Worm (Caenorhabditis elegans): ENCODE measurements around the gene Y43B11AL.1.

Y43B11AL.1 gene

DNA sequence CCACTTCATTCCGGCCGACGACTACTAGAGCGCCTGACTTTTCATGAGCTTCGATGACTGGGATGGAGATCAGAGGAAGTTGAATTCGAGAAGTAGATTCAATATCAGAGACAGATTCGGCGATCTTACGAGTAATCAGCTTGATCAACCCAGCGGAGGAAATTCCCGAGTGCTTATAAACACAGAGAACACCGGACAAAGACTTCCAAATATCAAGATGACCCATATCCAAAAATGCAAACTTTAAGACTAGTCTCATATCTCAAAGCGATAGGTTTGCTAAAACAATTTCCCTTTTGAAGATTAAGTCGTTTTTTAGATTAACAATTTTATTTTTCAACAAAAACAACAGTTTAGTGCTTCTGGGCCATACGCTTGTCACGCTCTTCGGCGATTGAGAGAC lies 18.3 kb downstream of the Y43B11AL.1 start, which contains the start of gene Y43B11AR.3 (continued):
- TF ChIP-seq fos-1 (tag; optimal IDR thresholded peaks at IDR 0.05): peak; percentile 44

DNA sequence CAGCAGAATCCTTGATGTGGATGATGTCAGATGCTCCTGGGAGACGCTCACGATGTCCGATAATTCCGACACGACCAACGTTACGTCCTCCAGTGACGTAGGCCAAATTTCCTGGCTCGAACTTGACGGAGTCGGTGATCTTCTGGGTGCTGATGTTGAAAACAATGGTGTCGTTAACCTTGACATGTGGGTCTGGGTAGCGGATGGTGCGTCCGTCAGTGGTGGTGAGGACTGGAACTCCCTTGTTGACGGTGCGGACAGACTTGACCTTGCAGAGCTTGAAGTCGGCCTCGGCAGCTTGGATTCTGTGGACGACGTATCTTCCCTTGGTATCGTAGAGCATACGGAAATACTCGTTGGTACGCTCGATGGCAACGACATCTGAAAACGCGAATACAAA lies 18.9 kb downstream of the Y43B11AL.1 start:
- no peak for TF ChIP-seq efl-3 (GFP tag; optimal IDR thresholded peaks at IDR 0.05)
- TF ChIP-seq sox-4 (tag; optimal IDR thresholded peaks at IDR 0.05): no peak
- TF ChIP-seq unc-30 (tag; optimal IDR thresholded peaks at IDR 0.05): no peak
- no peak for TF ChIP-seq nhr-71 (tag; optimal IDR thresholded peaks at IDR 0.05)
- TF ChIP-seq unc-62 (GFP tag; optimal IDR thresholded peaks at IDR 0.05): no peak
- TF ChIP-seq dpl-1 (GFP tag; optimal IDR thresholded peaks at IDR 0.05): no peak
- TF ChIP-seq irx-1 (tag; optimal IDR thresholded peaks at IDR 0.05): no peak
- TF ChIP-seq vab-15 (tag; optimal IDR thresholded peaks at IDR 0.05): no peak
- TF ChIP-seq blmp-1 (tag; optimal IDR thresholded peaks at IDR 0.05): no peak
- no peak for TF ChIP-seq nhr-85 (tag)
- TF ChIP-seq lir-3 (tag; optimal IDR thresholded peaks at IDR 0.05; ENCODE audit: poor library complexity): no peak
- TF ChIP-seq mef-2 (tag; optimal IDR thresholded peaks at IDR 0.05): no peak

DNA sequence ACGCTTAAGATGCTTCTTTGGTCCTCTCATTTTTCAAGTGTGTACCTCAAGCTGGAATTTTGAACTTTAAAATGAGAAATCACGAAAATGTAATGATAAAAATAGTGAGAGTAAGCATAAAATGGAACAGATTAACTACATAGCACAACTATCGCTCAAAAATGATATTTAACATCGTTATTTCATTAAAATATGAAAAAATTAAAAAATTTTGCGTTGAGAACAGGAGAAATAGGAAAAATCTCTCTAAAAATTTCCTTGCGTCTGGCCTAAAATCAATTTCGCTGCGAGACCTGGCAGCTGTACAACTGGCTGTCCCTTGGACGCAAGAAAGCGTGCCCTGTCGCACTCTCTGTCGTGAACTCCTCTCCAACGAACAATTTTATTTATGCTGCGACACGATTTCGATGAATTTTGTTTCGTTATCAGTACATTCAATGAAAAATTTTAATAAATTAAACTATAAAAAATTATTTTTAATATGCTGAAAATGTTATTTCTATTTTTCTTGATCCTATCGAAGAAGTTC lies 19.6 kb downstream of the Y43B11AL.1 start, which contains the start of gene rps-4:
rps-4 (minus strand) TSS at position 51 of the 529 bp plus-strand sequence.
- TF ChIP-seq ceh-82 (tag; optimal IDR thresholded peaks at IDR 0.05) (peak; percentile 74 to 95 (median 74)), fos-1 (tag; optimal IDR thresholded peaks at IDR 0.05) (peak; percentile 61), nhr-71 (tag; optimal IDR thresholded peaks at IDR 0.05) (peak; percentile 95), lin-13 (GFP tag; optimal IDR thresholded peaks at IDR 0.05) (peak; percentile 86), nhr-20 (tag; optimal IDR thresholded peaks at IDR 0.05) (peak; percentile 93), hlh-17 (GFP tag; optimal IDR thresholded peaks at IDR 0.05; ENCODE audit: borderline replicate concordance) (no peak), swsn-7 (tag; optimal IDR thresholded peaks at IDR 0.05) (peak; percentile 91), nhr-11 (tag; optimal IDR thresholded peaks at IDR 0.05) (peak; percentile 65), rnt-1 (tag; optimal IDR thresholded peaks at IDR 0.05) (peak; percentile 94), hpl-2 (GFP tag; optimal IDR thresholded peaks at IDR 0.05) (peak; percentile 85), C34B4.2 (tag; optimal IDR thresholded peaks at IDR 0.05) (no peak), tbx-2 (tag; optimal IDR thresholded peaks at IDR 0.05) (peak; percentile 92), alr-1 (tag; optimal IDR thresholded peaks at IDR 0.05; ENCODE audit: borderline replicate concordance) (no peak), dsc-1 (tag; optimal IDR thresholded peaks at IDR 0.05) (peak; percentile 80), lir-3 (tag; optimal IDR thresholded peaks at IDR 0.05; ENCODE audit: poor library complexity) (peak; percentile 74), aha-1 (tag; optimal IDR thresholded peaks at IDR 0.05) (no peak), zip-4 (GFP tag; optimal IDR thresholded peaks at IDR 0.05) (peak; percentile 45), C04F5.9 (tag; optimal IDR thresholded peaks at IDR 0.05) (peak; percentile 62), aly-2 (tag; optimal IDR thresholded peaks at IDR 0.05) (peak; percentile 23), xbp-1 (tag; optimal IDR thresholded peaks at IDR 0.05) (peak; percentile 92), unc-30 (tag; optimal IDR thresholded peaks at IDR 0.05) (no peak), nhr-84 (tag; optimal IDR thresholded peaks at IDR 0.05) (no peak), ceh-88 (GFP tag; IDR thresholded peaks at IDR 0.05) (peak; percentile 77), mdl-1 (tag; optimal IDR thresholded peaks at IDR 0.05) (peak in 1 of 2 experiments; percentile 73), mab-9 (GFP tag; IDR thresholded peaks at IDR 0.05) (no peak), C16A3.4 (tag; optimal IDR thresholded peaks at IDR 0.05) (peak; percentile 95), ztf-4 (tag; optimal IDR thresholded peaks at IDR 0.05) (peak; percentile 54), hlh-4 (tag; optimal IDR thresholded peaks at IDR 0.05) (no peak), unc-98 (GFP tag; IDR thresholded peaks at IDR 0.05) (peak; percentile 34; the same call in 1 of the 2 replicates), grh-1 (GFP tag; IDR thresholded peaks at IDR 0.05) (peak; percentile 80), lin-15B (tag; optimal IDR thresholded peaks at IDR 0.05) (peak; percentile 98), nhr-12 (tag; optimal IDR thresholded peaks at IDR 0.05) (no peak), ets-5 (GFP tag; IDR thresholded peaks at IDR 0.05) (no peak), pag-3 (tag; optimal IDR thresholded peaks at IDR 0.05; ENCODE audit: borderline replicate concordance, insufficient read depth) (no peak), nhr-28 (tag; optimal IDR thresholded peaks at IDR 0.05) (no peak), F16B12.6 (tag; optimal IDR thresholded peaks at IDR 0.05) (peak; percentile 65), elt-3 (tag; optimal IDR thresholded peaks at IDR 0.05) (peak in 3 of 6 experiments; percentile 24 to 95 (median 72)), Y116A8C.19 (tag; optimal IDR thresholded peaks at IDR 0.05; ENCODE audit: borderline replicate concordance) (no peak), jun-1 (tag; optimal IDR thresholded peaks at IDR 0.05) (peak; percentile 75), mef-2 (tag; optimal IDR thresholded peaks at IDR 0.05) (peak; percentile 51)

Data from whole organism, L1 larva.